Fruit fly (Drosophila melanogaster): Measurements from ENCODE around the gene fusl.

dm6 chr2L:5327266-5327621 is 10.6 kb downstream of the fusl start:
- TF ChIP-seq CG6276 (GFP tag; optimal IDR thresholded peaks at IDR 0.05): no peak
- TF ChIP-seq cyc (GFP tag; optimal IDR thresholded peaks at IDR 0.05): no peak
- TF ChIP-seq Smox (GFP tag; optimal IDR thresholded peaks at IDR 0.05): no peak
- TF ChIP-seq Blimp-1 (GFP tag; optimal IDR thresholded peaks at IDR 0.05): no peak
- no peak for TF ChIP-seq CG6854 (GFP tag; optimal IDR thresholded peaks at IDR 0.05)
- no peak for TF ChIP-seq dac (GFP tag; optimal IDR thresholded peaks at IDR 0.05)
- TF ChIP-seq salr (GFP tag; optimal IDR thresholded peaks at IDR 0.05): no peak
- TF ChIP-seq CG4318 (GFP tag; optimal IDR thresholded peaks at IDR 0.05): no peak
- no peak for TF ChIP-seq Lpt (GFP tag; optimal IDR thresholded peaks at IDR 0.05)

All from whole organism, prepupa.